Worm (Caenorhabditis elegans): ENCODE results near the gene F32H5.3.

F32H5.3 gene

ce11 chrV:13372821-13373220 lies 13.7 kb downstream of the F32H5.3 start:
- TF ChIP-seq tbx-8 (GFP tag; optimal IDR thresholded peaks at IDR 0.05): no peak

ce11 chrV:13373643-13374042 lies 14.5 kb downstream of the F32H5.3 start:
- TF ChIP-seq mep-1 (tag; optimal IDR thresholded peaks at IDR 0.05) (no peak), pha-4 (tag; optimal IDR thresholded peaks at IDR 0.05) (no peak), lin-13 (tag; optimal IDR thresholded peaks at IDR 0.05) (no peak), elt-3 (tag; optimal IDR thresholded peaks at IDR 0.05) (no peak), sptf-1 (tag; optimal IDR thresholded peaks at IDR 0.05) (no peak)

DNA sequence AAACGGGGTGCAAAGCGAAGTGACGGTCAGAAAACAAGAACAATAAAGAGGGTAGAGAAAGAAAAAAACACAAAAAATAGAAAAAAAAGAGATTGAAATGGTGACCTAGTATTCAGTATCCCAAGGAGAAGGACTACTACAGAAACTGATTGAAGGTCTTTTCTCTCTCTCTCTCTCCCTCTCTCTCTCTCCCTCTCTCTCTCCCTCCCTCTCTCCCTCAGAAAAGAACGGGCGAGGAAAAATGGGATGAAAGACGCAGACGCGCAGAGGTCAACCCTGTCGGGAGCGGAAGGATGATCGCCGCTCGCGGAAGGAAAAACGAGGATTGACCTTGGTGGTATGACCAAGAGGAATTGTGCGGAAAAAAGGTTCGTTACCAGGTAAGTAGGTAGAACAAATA lies 15.4 kb downstream of the F32H5.3 start:
- TF ChIP-seq mab-5 (tag; optimal IDR thresholded peaks at IDR 0.05): no peak
- peak; percentile 43 for TF ChIP-seq unc-120 (tag; optimal IDR thresholded peaks at IDR 0.05; ENCODE audit: poor library complexity, severe bottlenecking)
- no peak for TF ChIP-seq flh-1 (GFP tag; optimal IDR thresholded peaks at IDR 0.05)

- TF ChIP-seq elt-3 (tag; optimal IDR thresholded peaks at IDR 0.05): no peak
- peak; percentile 62 for TF ChIP-seq zip-8 (tag; optimal IDR thresholded peaks at IDR 0.05)
Measured at ce11 chrV:13375861-13376260, 16.7 kb downstream of the F32H5.3 start.

ce11 chrV:13377130-13377529 lies 18.0 kb downstream of the F32H5.3 start:
- TF ChIP-seq ham-2 (GFP tag; optimal IDR thresholded peaks at IDR 0.05): no peak
- TF ChIP-seq lsy-2 (tag; optimal IDR thresholded peaks at IDR 0.05): no peak
- no peak for TF ChIP-seq elt-1 (tag; optimal IDR thresholded peaks at IDR 0.05; ENCODE audit: borderline replicate concordance, insufficient read depth)
- TF ChIP-seq ceh-83 (GFP tag; optimal IDR thresholded peaks at IDR 0.05): no peak
- no peak for TF ChIP-seq mab-5 (tag; optimal IDR thresholded peaks at IDR 0.05)
- no peak for TF ChIP-seq blmp-1 (tag; optimal IDR thresholded peaks at IDR 0.05)
- no peak for TF ChIP-seq M03D4.4 (tag; optimal IDR thresholded peaks at IDR 0.05)
- no peak for TF ChIP-seq ces-1 (GFP tag; optimal IDR thresholded peaks at IDR 0.05)

DNA sequence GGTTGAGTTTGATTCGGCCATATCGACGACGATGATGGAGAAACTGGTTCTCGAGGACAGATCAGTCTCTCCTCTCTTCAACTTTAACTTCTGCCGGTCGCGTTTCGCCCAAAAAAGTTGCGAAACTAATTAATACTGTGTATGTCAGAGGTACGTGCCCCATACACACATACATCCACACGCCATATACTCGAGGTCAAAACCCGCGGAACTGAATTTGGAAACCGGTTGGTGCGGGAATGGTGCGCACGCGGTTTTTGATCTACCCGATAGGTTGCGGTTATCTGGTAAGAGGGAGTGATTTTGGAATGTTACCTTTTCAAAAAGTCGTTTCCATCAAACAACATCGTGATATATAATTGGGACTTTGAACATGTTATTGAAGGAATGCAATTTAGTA lies 21.0 kb downstream of the F32H5.3 start, which contains the start of gene ifbp-1:
Gene ifbp-1 (minus strand): TSS at position 85 of the 400 bp plus-strand sequence.
- no peak for TF ChIP-seq unc-120 (tag; optimal IDR thresholded peaks at IDR 0.05; ENCODE audit: poor library complexity, severe bottlenecking)
- TF ChIP-seq flh-1 (GFP tag; optimal IDR thresholded peaks at IDR 0.05): no peak
- TF ChIP-seq bed-3 (GFP tag; optimal IDR thresholded peaks at IDR 0.05): no peak
- no peak for TF ChIP-seq blmp-1 (tag; optimal IDR thresholded peaks at IDR 0.05)
- no peak for TF ChIP-seq nhr-2 (tag; optimal IDR thresholded peaks at IDR 0.05)

ce11 chrV:13380980-13381379 lies 21.8 kb downstream of the F32H5.3 start, which contains the start of gene cpz-2:
Gene cpz-2 (plus strand): TSS chrV:13381189.
- no peak for TF ChIP-seq ceh-39 (tag; optimal IDR thresholded peaks at IDR 0.05)
- TF ChIP-seq cnd-1 (tag; optimal IDR thresholded peaks at IDR 0.05): no peak
- no peak for TF ChIP-seq nhr-2 (tag; optimal IDR thresholded peaks at IDR 0.05)
- TF ChIP-seq drap-1 (GFP tag; optimal IDR thresholded peaks at IDR 0.05): no peak
- TF ChIP-seq unc-62 (GFP tag; optimal IDR thresholded peaks at IDR 0.05): no peak
- TF ChIP-seq blmp-1 (tag; optimal IDR thresholded peaks at IDR 0.05): no peak
- no peak for TF ChIP-seq M03D4.4 (tag; optimal IDR thresholded peaks at IDR 0.05)
- TF ChIP-seq ces-1 (GFP tag; optimal IDR thresholded peaks at IDR 0.05): no peak
- TF ChIP-seq elt-1 (tag; optimal IDR thresholded peaks at IDR 0.05; ENCODE audit: borderline replicate concordance, insufficient read depth): no peak
- no peak for TF ChIP-seq snpc-4 (tag; optimal IDR thresholded peaks at IDR 0.05)
- TF ChIP-seq nhr-237 (tag; optimal IDR thresholded peaks at IDR 0.05): no peak
- TF ChIP-seq ceh-83 (GFP tag; optimal IDR thresholded peaks at IDR 0.05): no peak
- TF ChIP-seq bed-3 (GFP tag; optimal IDR thresholded peaks at IDR 0.05): no peak
- no peak for TF ChIP-seq lin-32 (GFP tag; optimal IDR thresholded peaks at IDR 0.05)
- TF ChIP-seq mab-5 (tag; optimal IDR thresholded peaks at IDR 0.05): no peak
- TF ChIP-seq tbx-8 (GFP tag; optimal IDR thresholded peaks at IDR 0.05): no peak
- no peak for TF ChIP-seq ceh-43 (GFP tag; optimal IDR thresholded peaks at IDR 0.05)
- no peak for TF ChIP-seq mep-1 (tag; optimal IDR thresholded peaks at IDR 0.05)

All from whole organism, mixed stage, embryonic.